Fruit fly (Drosophila melanogaster) whole organism, embryonic: Measurements from ENCODE around the gene BckdhA.

ENCODE experiments used
- Asciz ChIP-seq: fragments of 200-800 bp; sonication (Bioruptor generic); optimal IDR thresholded peaks from 2 replicates; lab custom pipeline; 2017; ENCODE audit warnings: missing biosample characterization, mild to moderate bottlenecking, missing genetic modification characterization, missing genetic modification reagents
- Bdp1 ChIP-seq: fragments of 200-800 bp; sonication (Bioruptor generic); optimal IDR thresholded peaks from 3 replicates; lab custom pipeline; 2016; ENCODE audit warnings: missing biosample characterization, missing genetic modification characterization
- CG1024 ChIP-seq: fragments of 200-800 bp; sonication (Bioruptor generic); IDR thresholded peaks from 2 replicates; pipeline ENCODE4 v1.3.6; 2022; ENCODE audit warnings: missing biosample characterization, missing genetic modification characterization
- CG11398 ChIP-seq: fragments of 200-800 bp; sonication (Bioruptor generic); optimal IDR thresholded peaks from 2 replicates; lab custom pipeline; 2016; ENCODE audit warnings: missing biosample characterization, missing genetic modification characterization
- CG11504 ChIP-seq: fragments of 200-800 bp; sonication (Bioruptor generic); optimal IDR thresholded peaks from 3 replicates; lab custom pipeline; 2019; ENCODE audit warnings: missing biosample characterization, mild to moderate bottlenecking, missing genetic modification characterization, moderate library complexity
- CG12104 ChIP-seq: fragments of 200-800 bp; sonication (Bioruptor generic); optimal IDR thresholded peaks from 3 replicates; lab custom pipeline; 2016; ENCODE audit warnings: missing biosample characterization, missing genetic modification characterization
- CG14441 ChIP-seq: fragments of 200-800 bp; sonication (Bioruptor generic); IDR thresholded peaks from 2 replicates; pipeline ENCODE4 v1.3.6; 2022; ENCODE audit warnings: missing biosample characterization, missing genetic modification characterization
- CG15696 ChIP-seq: fragments of 200-800 bp; sonication (Bioruptor generic); optimal IDR thresholded peaks from 2 replicates; lab custom pipeline; 2019; ENCODE audit warnings: missing biosample characterization, mild to moderate bottlenecking, missing genetic modification characterization, moderate library complexity
- CG1603 ChIP-seq: fragments of 200-800 bp; sonication (Bioruptor generic); optimal IDR thresholded peaks from 2 replicates; lab custom pipeline; 2019; ENCODE audit warnings: missing biosample characterization, mild to moderate bottlenecking, missing genetic modification characterization, moderate library complexity
- CG30403 ChIP-seq: fragments of 200-800 bp; sonication (Bioruptor generic); optimal IDR thresholded peaks from 3 replicates; lab custom pipeline; 2016; ENCODE audit warnings: missing biosample characterization, missing genetic modification characterization
- CG30431 ChIP-seq: fragments of 200-800 bp; sonication (Bioruptor generic); optimal IDR thresholded peaks from 2 replicates; lab custom pipeline; 2017; ENCODE audit warnings: missing biosample characterization, missing genetic modification characterization
- CG31388 ChIP-seq: fragments of 200-800 bp; sonication (Bioruptor generic); optimal IDR thresholded peaks from 2 replicates; lab custom pipeline; 2016; ENCODE audit warnings: missing biosample characterization, missing genetic modification characterization
- CG3281 ChIP-seq: fragments of 200-800 bp; sonication (Bioruptor generic); optimal IDR thresholded peaks from 3 replicates; lab custom pipeline; 2017; ENCODE audit warnings: missing biosample characterization, mild to moderate bottlenecking, missing genetic modification characterization
- CG34224 ChIP-seq: fragments of 200-800 bp; sonication (Bioruptor generic); IDR thresholded peaks from 3 replicates; pipeline ENCODE4 v1.3.6; 2022; ENCODE audit warnings: missing biosample characterization, missing genetic modification characterization; ENCODE audit not compliant: partially characterized antibody
- CG5180 ChIP-seq: fragments of 200-800 bp; sonication (Bioruptor generic); optimal IDR thresholded peaks from 3 replicates; lab custom pipeline; 2017; ENCODE audit warnings: missing biosample characterization, missing genetic modification characterization, mild to moderate bottlenecking, moderate library complexity, missing genetic modification reagents
- CG6854 ChIP-seq: fragments of 200-800 bp; sonication (Bioruptor generic); optimal IDR thresholded peaks from 3 replicates; lab custom pipeline; 2017; ENCODE audit warnings: missing biosample characterization, mild to moderate bottlenecking, missing genetic modification characterization
- CG7372 ChIP-seq: fragments of 200-800 bp; sonication (Bioruptor generic); IDR thresholded peaks from 2 replicates; pipeline ENCODE4 v1.3.6; 2022; ENCODE audit warnings: missing biosample characterization, missing genetic modification characterization
- CG8290 ChIP-seq, 3 experiments: fragments of 200-800 bp; sonication (Bioruptor generic); optimal IDR thresholded peaks; 2 replicates each; lab custom pipeline; 2016 to 2019; ENCODE audit warnings: missing biosample characterization in 3 of 3, missing genetic modification characterization in 3 of 3, mild to moderate bottlenecking in 2 of 3, moderate library complexity in 1 of 3
- CG9876 ChIP-seq: fragments of 200-800 bp; sonication (Bioruptor generic); optimal IDR thresholded peaks from 2 replicates; lab custom pipeline; 2016; ENCODE audit warnings: missing biosample characterization, missing genetic modification characterization
- Elba2 ChIP-seq: fragments of 200-800 bp; sonication (Bioruptor generic); optimal IDR thresholded peaks from 3 replicates; lab custom pipeline; 2016; ENCODE audit warnings: missing biosample characterization, missing genetic modification characterization
- HHEX ChIP-seq: fragments of 200-800 bp; sonication (Bioruptor generic); optimal IDR thresholded peaks from 3 replicates; lab custom pipeline; 2017; ENCODE audit warnings: missing biosample characterization, mild to moderate bottlenecking, missing genetic modification characterization, missing genetic modification reagents
- MBD-R2 ChIP-seq: fragments of 200-800 bp; sonication (Bioruptor generic); IDR thresholded peaks from 2 replicates; pipeline ENCODE4 v1.3.6; 2022; ENCODE audit warnings: missing biosample characterization, missing genetic modification characterization
- MESR4 ChIP-seq: fragments of 200-800 bp; sonication (Bioruptor generic); optimal IDR thresholded peaks from 2 replicates; lab custom pipeline; 2018; ENCODE audit warnings: missing biosample characterization, mild to moderate bottlenecking, missing genetic modification characterization, moderate library complexity
- Neu2 ChIP-seq: fragments of 200-800 bp; sonication (Bioruptor generic); optimal IDR thresholded peaks from 3 replicates; lab custom pipeline; 2016; ENCODE audit warnings: missing biosample characterization, missing genetic modification characterization, borderline replicate concordance
- NfI ChIP-seq: fragments of 200-800 bp; sonication (Bioruptor generic); optimal IDR thresholded peaks from 3 replicates; lab custom pipeline; 2018; ENCODE audit warnings: missing biosample characterization, mild to moderate bottlenecking, missing genetic modification characterization, moderate library complexity
- PHDP ChIP-seq: fragments of 200-800 bp; sonication (Bioruptor generic); optimal IDR thresholded peaks from 3 replicates; lab custom pipeline; 2018; ENCODE audit warnings: missing biosample characterization, mild to moderate bottlenecking, missing genetic modification characterization, moderate library complexity
- al ChIP-seq: fragments of 200-800 bp; sonication (Bioruptor generic); IDR thresholded peaks from 2 replicates; pipeline ENCODE4 v1.3.6; 2022; ENCODE audit warnings: missing biosample characterization, missing genetic modification characterization
- chm ChIP-seq: fragments of 200-800 bp; sonication (Bioruptor generic); IDR thresholded peaks from 2 replicates; pipeline ENCODE4 v1.3.6; 2022; ENCODE audit warnings: missing biosample characterization, missing genetic modification characterization
- gce ChIP-seq: fragments of 200-800 bp; sonication (Bioruptor generic); IDR thresholded peaks from 3 replicates; pipeline ENCODE4 v1.3.6; 2022; ENCODE audit warnings: missing biosample characterization, missing genetic modification characterization
- gfzf ChIP-seq: fragments of 200-800 bp; sonication (Bioruptor generic); optimal IDR thresholded peaks from 2 replicates; lab custom pipeline; 2016; ENCODE audit warnings: missing biosample characterization, mild to moderate bottlenecking, missing genetic modification characterization, moderate library complexity
- grau ChIP-seq: fragments of 200-800 bp; optimal IDR thresholded peaks from 3 replicates; lab custom pipeline; 2019; ENCODE audit warnings: missing biosample characterization, mild to moderate bottlenecking, missing genetic modification characterization, moderate library complexity
- hb ChIP-seq: fragments of 200-800 bp; sonication (Bioruptor generic); IDR thresholded peaks from 3 replicates; pipeline ENCODE4 v1.3.6; 2022; ENCODE audit warnings: missing biosample characterization, missing genetic modification characterization; ENCODE audit not compliant: partially characterized antibody
- hkb ChIP-seq, 2 experiments: fragments of 200-800 bp in 1 of 2; fragments of >200 bp in 1 of 2; sonication (Bioruptor generic) in 1 of 2; IDR thresholded peaks in 1 of 2; optimal IDR thresholded peaks in 1 of 2; 2 replicates each; pipeline versions ENCODE4 v1.3.6 to Lab custom; 2017 to 2022; ENCODE audit warnings: missing biosample characterization in 1 of 2, missing genetic modification characterization in 1 of 2
- lmd ChIP-seq: fragments of 200-800 bp; sonication (Bioruptor generic); IDR thresholded peaks from 2 replicates; pipeline ENCODE4 v1.3.6; 2022; ENCODE audit warnings: missing biosample characterization, missing genetic modification characterization
- nerfin-2 ChIP-seq: fragments of 200-800 bp; sonication (Bioruptor generic); IDR thresholded peaks from 2 replicates; pipeline ENCODE4 v1.3.6; 2022; ENCODE audit warnings: missing biosample characterization, missing genetic modification characterization; ENCODE audit not compliant: partially characterized antibody
- nom ChIP-seq: fragments of 200-800 bp; sonication (Bioruptor generic); optimal IDR thresholded peaks from 2 replicates; lab custom pipeline; 2017; ENCODE audit warnings: missing biosample characterization, missing genetic modification characterization, mild to moderate bottlenecking, moderate library complexity, missing genetic modification reagents
- onecut ChIP-seq: fragments of 200-800 bp; sonication (Bioruptor generic); IDR thresholded peaks from 2 replicates; pipeline ENCODE4 v1.3.6; 2022; ENCODE audit warnings: missing biosample characterization, missing genetic modification characterization
- pan ChIP-seq, 4 experiments: fragments of >200 bp in 3 of 4; fragments of 200-800 bp in 1 of 4; sonication (Bioruptor generic) in 1 of 4; optimal IDR thresholded peaks in 3 of 4; IDR thresholded peaks in 1 of 4; 2 replicates each; pipeline versions ENCODE4 v1.3.6 to Lab custom; 2017 to 2022; ENCODE audit warnings: missing biosample characterization in 2 of 4, missing genetic modification characterization in 2 of 4, mixed read lengths in 1 of 4
- pnt ChIP-seq: fragments of 200-800 bp; sonication (Bioruptor generic); optimal IDR thresholded peaks from 3 replicates; lab custom pipeline; 2016; ENCODE audit warnings: missing biosample characterization, missing genetic modification characterization
- row ChIP-seq: fragments of 200-800 bp; sonication (Bioruptor generic); IDR thresholded peaks from 3 replicates; pipeline ENCODE4 v1.3.6; 2022; ENCODE audit warnings: missing biosample characterization, missing genetic modification characterization
- scrt ChIP-seq: fragments of 200-800 bp; sonication (Bioruptor generic); optimal IDR thresholded peaks from 2 replicates; lab custom pipeline; 2018; ENCODE audit warnings: missing biosample characterization, mild to moderate bottlenecking, missing genetic modification characterization, moderate library complexity
- sd ChIP-seq: fragments of 200-800 bp; sonication (Bioruptor generic); optimal IDR thresholded peaks from 3 replicates; lab custom pipeline; 2018; ENCODE audit warnings: missing biosample characterization, mild to moderate bottlenecking, missing genetic modification characterization, moderate library complexity
- slbo ChIP-seq: fragments of 200-800 bp; sonication (Bioruptor generic); IDR thresholded peaks from 2 replicates; pipeline ENCODE4 v1.3.6; 2022; ENCODE audit warnings: missing biosample characterization, missing genetic modification characterization
- so ChIP-seq: fragments of 200-800 bp; sonication (Bioruptor generic); IDR thresholded peaks from 3 replicates; pipeline ENCODE4 v1.3.6; 2022; ENCODE audit warnings: missing biosample characterization, missing genetic modification characterization
- ssp ChIP-seq: fragments of 200-800 bp; sonication (Bioruptor generic); IDR thresholded peaks from 2 replicates; pipeline ENCODE4 v1.3.6; 2022; ENCODE audit warnings: missing biosample characterization, missing genetic modification characterization
- vvl ChIP-seq: fragments of 200-800 bp; sonication (Bioruptor generic); IDR thresholded peaks from 2 replicates; pipeline ENCODE4 v1.3.6; 2022; ENCODE audit warnings: missing biosample characterization, missing genetic modification characterization
- wek ChIP-seq: fragments of 200-800 bp; sonication (Bioruptor generic); optimal IDR thresholded peaks from 3 replicates; lab custom pipeline; 2018; ENCODE audit warnings: missing biosample characterization, mild to moderate bottlenecking, missing genetic modification characterization, moderate library complexity
- yki ChIP-seq: fragments of >200 bp; optimal IDR thresholded peaks from 3 replicates; lab custom pipeline; 2018
- zf30C ChIP-seq: fragments of 200-800 bp; sonication (Bioruptor generic); optimal IDR thresholded peaks from 3 replicates; lab custom pipeline; 2018; ENCODE audit warnings: missing biosample characterization, mild to moderate bottlenecking, missing genetic modification characterization

Gene BckdhA

dm6 chr3R:9600558-9600959, 45.0 kb downstream of the BckdhA start (continued):
- TF ChIP-seq CG6854 (GFP tag; lab: Kevin White, UChicago), result peak; percentile 44
- TF ChIP-seq CG30403 (GFP tag; lab: Kevin White, UChicago), result peak; percentile 25
- TF ChIP-seq vvl, result no peak
- TF ChIP-seq wek, result peak; percentile 31
- TF ChIP-seq CG31388 (GFP tag; lab: Kevin White, UChicago), result no peak
- peak; percentile 24; the same call in 1 of the 2 replicates for TF ChIP-seq CG7372 (GFP tag; lab: Robert Waterston, UW)
- peak; percentile 49 for TF ChIP-seq scrt (GFP tag; lab: Kevin White, UChicago)
- no peak for TF ChIP-seq pnt (GFP tag; lab: Kevin White, UChicago)
- peak; percentile 52; the same call in 1 of the 2 replicates for TF ChIP-seq al (GFP tag; lab: Robert Waterston, UW)
- peak; percentile 67 for TF ChIP-seq slbo
- TF ChIP-seq zf30C (GFP tag; lab: Kevin White, UChicago), result no peak
- no peak for TF ChIP-seq hb (GFP tag; lab: Robert Waterston, UW)
- no peak for TF ChIP-seq CG11398 (GFP tag; lab: Kevin White, UChicago)
- TF ChIP-seq MESR4, result no peak
- TF ChIP-seq gfzf (GFP tag; lab: Kevin White, UChicago), result no peak
- peak; percentile 61 for TF ChIP-seq PHDP
- TF ChIP-seq CG9876, result no peak
- no peak for TF ChIP-seq CG30431 (GFP tag; lab: Kevin White, UChicago)
- peak; percentile 29 for TF ChIP-seq CG1603
- no peak for TF ChIP-seq gce (GFP tag; lab: Robert Waterston, UW)
- TF ChIP-seq Bdp1 (GFP tag; lab: Kevin White, UChicago), result no peak
- TF ChIP-seq MBD-R2 (GFP tag; lab: Robert Waterston, UW), result peak; percentile 11; the same call in 1 of the 2 replicates
- TF ChIP-seq hkb (optimal IDR thresholded peaks at IDR 0.05; lab: Kevin White, UChicago), result no peak
- peak; percentile 59 for TF ChIP-seq hkb (GFP tag; IDR thresholded peaks at IDR 0.05; lab: Robert Waterston, UW)
- TF ChIP-seq CG8290 (GFP tag; optimal IDR thresholded peaks at IDR 0.05; lab: Kevin White, UChicago), result no peak
- TF ChIP-seq CG8290 (tag; optimal IDR thresholded peaks at IDR 0.05; lab: Kevin White, UChicago), result peak in 1 of 2 experiments; percentile 0
- TF ChIP-seq yki (lab: Kevin White, UChicago), result no peak
- TF ChIP-seq row (GFP tag; lab: Robert Waterston, UW), result 0 out of 3 replicates have a peak, but pooled peaks have one; percentile 14
- TF ChIP-seq onecut (GFP tag; lab: Robert Waterston, UW), result no peak
- peak; percentile 80 for TF ChIP-seq CG3281
- TF ChIP-seq ssp (GFP tag; lab: Robert Waterston, UW), result no peak
- peak; percentile 13 for TF ChIP-seq nom (GFP tag; lab: Kevin White, UChicago)
- TF ChIP-seq sd (tag; lab: Kevin White, UChicago), result peak; percentile 2
- TF ChIP-seq Elba2, result no peak
- TF ChIP-seq CG12104 (GFP tag; lab: Kevin White, UChicago), result peak; percentile 40
- TF ChIP-seq so (GFP tag; lab: Robert Waterston, UW), result no peak
- TF ChIP-seq pan (optimal IDR thresholded peaks at IDR 0.05; lab: Kevin White, UChicago), result no peak
- TF ChIP-seq pan (GFP tag; optimal IDR thresholded peaks at IDR 0.05 in 1 of 2, IDR thresholded peaks at IDR 0.05 in 1 of 2), result no peak
- TF ChIP-seq CG15696 (tag; lab: Kevin White, UChicago), result peak; percentile 52
- peak; percentile 63 for TF ChIP-seq Asciz
- peak; percentile 66 for TF ChIP-seq CG11504
- TF ChIP-seq lmd (GFP tag; lab: Robert Waterston, UW), result peak; percentile 30; the same call in 1 of the 2 replicates
- TF ChIP-seq nerfin-2 (GFP tag; lab: Robert Waterston, UW), result no peak
- no peak for TF ChIP-seq CG1024 (GFP tag; lab: Robert Waterston, UW)
- peak; percentile 2 for TF ChIP-seq NfI (GFP tag; lab: Kevin White, UChicago)
- peak; percentile 46 for TF ChIP-seq CG5180
- peak; percentile 47; the same call in 1 of the 2 replicates for TF ChIP-seq CG14441
- peak; percentile 63 for TF ChIP-seq grau (tag; lab: Kevin White, UChicago)
- no peak for TF ChIP-seq chm (GFP tag; lab: Robert Waterston, UW)
- TF ChIP-seq HHEX (GFP tag; lab: Kevin White, UChicago), result peak; percentile 55
- TF ChIP-seq Neu2 (GFP tag; lab: Kevin White, UChicago), result no peak
- TF ChIP-seq CG34224 (GFP tag; lab: Robert Waterston, UW), result no peak
